Worm (Caenorhabditis elegans): ENCODE data around the gene pax-3.

ce11 chrII:10144092-10144491 is 2.3 kb upstream of the pax-3 start, which contains the start of gene F27E5.3:
- TF ChIP-seq W03F9.2 (tag; optimal IDR thresholded peaks at IDR 0.05) (no peak), him-1 (tag; optimal IDR thresholded peaks at IDR 0.05) (no peak), dao-5 (tag; optimal IDR thresholded peaks at IDR 0.05) (no peak)

Measured in whole organism, L4/young adult.